Fruit fly (Drosophila melanogaster) whole organism, prepupa: ENCODE data around the gene CG13737.

Experiments
- CG10631 ChIP-seq: fragments of 200-800 bp; sonication (Bioruptor generic); optimal IDR thresholded peaks from 2 replicates; lab custom pipeline; 2016; ENCODE audit warnings: missing biosample characterization, missing genetic modification characterization
- CG11294 ChIP-seq: fragments of 200-800 bp; sonication (Bioruptor generic); IDR thresholded peaks from 2 replicates; pipeline ENCODE4 v1.3.6; 2022; ENCODE audit warnings: missing biosample characterization, missing genetic modification characterization
- CG11762 ChIP-seq: fragments of 200-800 bp; sonication (Bioruptor generic); optimal IDR thresholded peaks from 3 replicates; lab custom pipeline; 2016; ENCODE audit warnings: missing biosample characterization, missing genetic modification characterization; ENCODE audit not compliant: insufficient read depth
- CG11902 ChIP-seq: fragments of 200-800 bp; sonication (Bioruptor generic); optimal IDR thresholded peaks from 3 replicates; lab custom pipeline; 2016; ENCODE audit warnings: missing biosample characterization, missing genetic modification characterization
- CG15336 ChIP-seq: fragments of 200-800 bp; sonication (Bioruptor generic); IDR thresholded peaks from 2 replicates; pipeline ENCODE4 v1.3.6; 2022; ENCODE audit warnings: missing biosample characterization, missing genetic modification characterization
- CG1621 ChIP-seq: fragments of 200-800 bp; sonication (Bioruptor generic); optimal IDR thresholded peaks from 3 replicates; lab custom pipeline; 2018; ENCODE audit warnings: missing biosample characterization, mild to moderate bottlenecking, missing genetic modification characterization
- CG16779 ChIP-seq: fragments of 200-800 bp; sonication (Bioruptor generic); optimal IDR thresholded peaks from 3 replicates; lab custom pipeline; 2017; ENCODE audit warnings: missing biosample characterization, mild to moderate bottlenecking, missing genetic modification characterization
- CG3032 ChIP-seq: fragments of 200-800 bp; optimal IDR thresholded peaks from 2 replicates; lab custom pipeline; 2019; ENCODE audit warnings: missing biosample characterization, mild to moderate bottlenecking, missing genetic modification characterization, moderate library complexity
- CG31627 ChIP-seq: fragments of 200-800 bp; sonication (Bioruptor generic); optimal IDR thresholded peaks from 3 replicates; lab custom pipeline; 2016; ENCODE audit warnings: missing biosample characterization, missing genetic modification characterization
- CG32006 ChIP-seq: fragments of 200-800 bp; sonication (Bioruptor generic); optimal IDR thresholded peaks from 3 replicates; lab custom pipeline; 2017; ENCODE audit warnings: missing biosample characterization, mild to moderate bottlenecking, missing genetic modification characterization
- CG34406 ChIP-seq: fragments of 200-800 bp; sonication (Bioruptor generic); optimal IDR thresholded peaks from 3 replicates; lab custom pipeline; 2016; ENCODE audit warnings: missing biosample characterization, missing genetic modification characterization
- CG3919 ChIP-seq: fragments of 200-800 bp; sonication (Bioruptor generic); optimal IDR thresholded peaks from 3 replicates; lab custom pipeline; 2016; ENCODE audit warnings: missing biosample characterization, missing genetic modification characterization
- CG4318 ChIP-seq: fragments of 200-800 bp; sonication (Bioruptor generic); optimal IDR thresholded peaks from 3 replicates; lab custom pipeline; 2017; ENCODE audit warnings: missing biosample characterization, mild to moderate bottlenecking, missing genetic modification characterization
- CG6163 ChIP-seq: fragments of 200-800 bp; sonication (Bioruptor generic); IDR thresholded peaks from 3 replicates; pipeline ENCODE4 v1.3.6; 2022; ENCODE audit warnings: missing biosample characterization, missing genetic modification characterization
- CG6808 ChIP-seq: fragments of 200-800 bp; sonication (Bioruptor generic); optimal IDR thresholded peaks from 3 replicates; lab custom pipeline; 2017; ENCODE audit warnings: missing biosample characterization, missing genetic modification characterization, mild to moderate bottlenecking, moderate library complexity, missing genetic modification reagents
- CG7368 ChIP-seq: fragments of 200-800 bp; sonication (Bioruptor generic); optimal IDR thresholded peaks from 3 replicates; lab custom pipeline; 2016; ENCODE audit warnings: missing biosample characterization, missing genetic modification characterization
- CG8119 ChIP-seq: fragments of 200-800 bp; sonication (Bioruptor generic); IDR thresholded peaks from 3 replicates; pipeline ENCODE4 v1.3.6; 2022; ENCODE audit warnings: missing biosample characterization, missing genetic modification characterization
- CG8632 ChIP-seq: fragments of 200-800 bp; sonication (Bioruptor generic); optimal IDR thresholded peaks from 3 replicates; lab custom pipeline; 2016; ENCODE audit warnings: missing biosample characterization, missing genetic modification characterization
- Eip93F ChIP-seq: fragments of 200-800 bp; sonication (Bioruptor generic); optimal IDR thresholded peaks from 2 replicates; lab custom pipeline; 2016; ENCODE audit warnings: missing biosample characterization, mild to moderate bottlenecking, missing genetic modification characterization
- Ets96B ChIP-seq: fragments of 200-800 bp; optimal IDR thresholded peaks from 2 replicates; lab custom pipeline; 2019; ENCODE audit warnings: missing biosample characterization, mild to moderate bottlenecking, missing genetic modification characterization, moderate library complexity
- Gug ChIP-seq: fragments of 200-800 bp; sonication (Bioruptor generic); IDR thresholded peaks from 2 replicates; pipeline ENCODE4 v1.3.6; 2022; ENCODE audit warnings: missing biosample characterization, missing genetic modification characterization
- Hr38 ChIP-seq: sonication (Bioruptor generic); optimal IDR thresholded peaks from 2 replicates; lab custom pipeline; 2016; ENCODE audit warnings: missing biosample characterization, missing genetic modification characterization
- Hr39 ChIP-seq: fragments of 200-800 bp; sonication (Bioruptor generic); optimal IDR thresholded peaks from 2 replicates; lab custom pipeline; 2016; ENCODE audit warnings: missing biosample characterization, missing genetic modification characterization
- Hr4 ChIP-seq: fragments of 200-800 bp; sonication (Bioruptor generic); optimal IDR thresholded peaks from 3 replicates; lab custom pipeline; 2016; ENCODE audit warnings: missing biosample characterization, missing genetic modification characterization
- Lpt ChIP-seq: fragments of 200-800 bp; sonication (Bioruptor generic); optimal IDR thresholded peaks from 3 replicates; lab custom pipeline; 2016; ENCODE audit warnings: missing biosample characterization, missing genetic modification characterization
- Sox102F ChIP-seq: fragments of 200-800 bp; sonication (Bioruptor generic); optimal IDR thresholded peaks from 2 replicates; lab custom pipeline; 2016; ENCODE audit warnings: missing biosample characterization, mild to moderate bottlenecking, missing genetic modification characterization
- Sox15 ChIP-seq: fragments of 200-800 bp; sonication (Bioruptor generic); optimal IDR thresholded peaks from 3 replicates; lab custom pipeline; 2016; ENCODE audit warnings: missing biosample characterization, missing genetic modification characterization
- cyc ChIP-seq: fragments of 200-800 bp; sonication (Bioruptor generic); optimal IDR thresholded peaks from 3 replicates; lab custom pipeline; 2016; ENCODE audit warnings: missing biosample characterization, missing genetic modification characterization
- dsx ChIP-seq: fragments of 200-800 bp; optimal IDR thresholded peaks from 3 replicates; lab custom pipeline; 2019; ENCODE audit warnings: missing biosample characterization, mild to moderate bottlenecking, missing genetic modification characterization, moderate library complexity; ENCODE audit not compliant: poor library complexity, severe bottlenecking
- eg ChIP-seq: fragments of 200-800 bp; sonication (Bioruptor generic); IDR thresholded peaks from 3 replicates; pipeline ENCODE4 v1.3.6; 2022; ENCODE audit warnings: missing biosample characterization, missing genetic modification characterization
- esn ChIP-seq: fragments of 200-800 bp; sonication (Bioruptor generic); optimal IDR thresholded peaks from 2 replicates; lab custom pipeline; 2016; ENCODE audit warnings: missing biosample characterization, mild to moderate bottlenecking, missing genetic modification characterization, moderate library complexity
- fd59A ChIP-seq: fragments of 200-800 bp; sonication (Bioruptor generic); optimal IDR thresholded peaks from 2 replicates; lab custom pipeline; 2017; ENCODE audit warnings: missing biosample characterization, mild to moderate bottlenecking, missing genetic modification characterization, missing genetic modification reagents
- fkh ChIP-seq: fragments of 200-800 bp; sonication (Bioruptor generic); optimal IDR thresholded peaks from 3 replicates; lab custom pipeline; 2017; ENCODE audit warnings: missing biosample characterization, mild to moderate bottlenecking, missing genetic modification characterization, moderate library complexity
- lz ChIP-seq: fragments of 200-800 bp; sonication (Bioruptor generic); optimal IDR thresholded peaks from 3 replicates; lab custom pipeline; 2016; ENCODE audit warnings: missing biosample characterization, missing genetic modification characterization
- net ChIP-seq: fragments of 200-800 bp; sonication (Bioruptor generic); optimal IDR thresholded peaks from 3 replicates; lab custom pipeline; 2016; ENCODE audit warnings: missing biosample characterization, missing genetic modification characterization
- pdm3 ChIP-seq: fragments of 200-800 bp; sonication (Bioruptor generic); optimal IDR thresholded peaks from 3 replicates; lab custom pipeline; 2016; ENCODE audit warnings: missing biosample characterization, missing genetic modification characterization
- salr ChIP-seq, 2 experiments: fragments of 200-800 bp; sonication (Bioruptor generic); optimal IDR thresholded peaks; 3 replicates each; lab custom pipeline; 2016 to 2018; ENCODE audit warnings: missing biosample characterization in 2 of 2, missing genetic modification characterization in 2 of 2, mild to moderate bottlenecking in 1 of 2
- ss ChIP-seq, 2 experiments: fragments of 200-800 bp; sonication (Bioruptor generic); optimal IDR thresholded peaks; 2 replicates in 1 of 2; 3 replicates in 1 of 2; lab custom pipeline; 2017 to 2018; ENCODE audit warnings: mild to moderate bottlenecking in 2 of 2, missing biosample characterization in 2 of 2, missing genetic modification characterization in 2 of 2, moderate library complexity in 1 of 2
- svp ChIP-seq: fragments of 200-800 bp; sonication (Bioruptor generic); peaks from one replicate; lab custom pipeline; 2016; ENCODE audit warnings: missing biosample characterization, missing genetic modification characterization
- topi ChIP-seq: fragments of 200-800 bp; sonication (Bioruptor generic); optimal IDR thresholded peaks from 3 replicates; lab custom pipeline; 2016; ENCODE audit warnings: missing biosample characterization, missing genetic modification characterization
- vri ChIP-seq: fragments of 200-800 bp; sonication (Bioruptor generic); optimal IDR thresholded peaks from 3 replicates; lab custom pipeline; 2016; ENCODE audit warnings: missing biosample characterization, mild to moderate bottlenecking, missing genetic modification characterization

CG13737 gene

dm6 chr3L:13911649-13912260 is 33.0 kb downstream of the CG13737 start (continued):
- no peak for TF ChIP-seq fkh (GFP tag; lab: Kevin White, UChicago)
- TF ChIP-seq CG8632, result no peak
- peak; percentile 26 for TF ChIP-seq CG10631 (GFP tag; lab: Kevin White, UChicago)
- peak in 1 of 2 experiments; percentile 35 for TF ChIP-seq salr (GFP tag; optimal IDR thresholded peaks at IDR 0.05; lab: Kevin White, UChicago)
- TF ChIP-seq fd59A, result no peak
- peak; percentile 42 for TF ChIP-seq CG4318 (GFP tag; lab: Kevin White, UChicago)
- TF ChIP-seq eg (GFP tag; lab: Robert Waterston, UW), result peak; percentile 48; the same call in 2 of the 3 replicates
- no peak for TF ChIP-seq ss (GFP tag; optimal IDR thresholded peaks at IDR 0.05; lab: Kevin White, UChicago)
- TF ChIP-seq Eip93F (GFP tag; lab: Kevin White, UChicago), result no peak
- no peak for TF ChIP-seq CG11902 (GFP tag; lab: Kevin White, UChicago)
- no peak for TF ChIP-seq vri (GFP tag; lab: Kevin White, UChicago)
- peak; percentile 71 for TF ChIP-seq CG8119 (GFP tag; lab: Robert Waterston, UW)
- no peak for TF ChIP-seq CG11762 (GFP tag; lab: Kevin White, UChicago)
- TF ChIP-seq CG34406, result peak; percentile 5
- no peak for TF ChIP-seq topi (GFP tag; lab: Kevin White, UChicago)
- TF ChIP-seq Sox15 (GFP tag; lab: Kevin White, UChicago), result no peak

DNA sequence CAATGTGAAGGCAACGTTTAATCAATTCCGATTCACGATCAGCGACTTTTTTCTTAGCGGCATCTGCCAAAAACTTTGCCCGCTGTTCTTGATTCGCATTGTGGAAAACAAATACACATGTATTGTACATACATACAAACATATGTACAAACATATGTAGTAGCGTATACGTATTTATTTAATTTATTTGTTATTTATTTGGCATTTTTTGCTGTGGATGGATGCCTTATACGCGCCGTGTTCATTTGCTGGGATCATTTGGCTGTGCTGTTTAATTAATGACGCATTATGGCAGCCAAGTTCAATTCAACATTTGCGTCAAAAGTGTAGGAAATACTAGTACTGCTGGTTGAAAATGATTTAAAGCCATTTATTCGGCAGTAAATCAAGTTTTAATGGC is 34.0 kb downstream of the CG13737 start:
- TF ChIP-seq fkh (GFP tag; lab: Kevin White, UChicago) (peak; percentile 77), CG7368 (GFP tag; lab: Kevin White, UChicago) (no peak)

DNA sequence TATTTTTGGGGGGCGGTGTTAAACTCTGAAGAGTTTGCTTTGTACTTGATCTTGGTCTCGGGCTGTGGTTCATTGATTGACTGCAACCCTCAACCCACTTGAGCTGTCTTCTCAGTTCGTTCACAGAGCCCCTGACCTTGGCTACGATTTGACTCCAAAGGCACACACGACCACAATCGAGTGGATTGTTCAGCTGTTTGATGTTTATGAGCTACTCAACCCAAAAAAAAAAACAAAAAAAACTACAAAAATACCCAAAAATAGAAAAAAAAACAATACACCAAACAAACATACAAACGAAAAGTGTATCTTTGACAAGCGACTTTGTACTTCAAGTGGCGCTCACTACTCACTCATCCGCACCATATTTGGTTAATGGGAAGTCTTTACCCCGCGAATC is 35.8 kb downstream of the CG13737 start:
- TF ChIP-seq fkh (GFP tag; lab: Kevin White, UChicago) (peak; percentile 52), dsx (no peak)

DNA sequence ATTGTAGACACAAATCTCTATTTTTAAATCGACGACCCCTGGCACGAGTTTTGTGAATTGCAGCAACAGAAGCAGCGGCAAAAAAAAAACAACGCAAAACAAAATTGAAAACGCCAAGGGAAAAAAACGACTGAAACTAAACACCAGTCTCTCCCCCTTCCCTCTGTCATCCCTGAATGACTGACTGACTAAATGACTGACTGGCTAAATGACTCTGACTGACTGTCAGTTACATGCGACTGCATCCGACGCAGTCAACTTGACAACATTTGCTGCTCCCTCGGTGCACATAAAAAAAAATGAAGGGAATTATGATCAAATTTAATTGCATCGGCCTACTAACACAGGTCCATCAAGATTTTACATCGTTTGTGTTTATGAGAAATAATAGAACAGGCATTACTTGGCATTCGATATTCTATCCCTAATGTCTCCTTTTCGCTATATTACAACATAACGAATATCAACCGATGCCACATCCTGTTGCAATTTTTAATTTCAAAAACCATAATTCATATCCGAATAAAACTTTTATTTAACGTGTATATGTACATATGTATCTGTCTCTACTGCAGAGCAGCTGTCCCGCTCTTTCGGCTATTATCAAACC is 38.9 kb downstream of the CG13737 start:
- TF ChIP-seq Hr38 (GFP tag; lab: Kevin White, UChicago), result no peak
- TF ChIP-seq cyc (GFP tag; lab: Kevin White, UChicago), result no peak
- TF ChIP-seq esn, result peak; percentile 52
- peak; percentile 23 for TF ChIP-seq CG3032 (tag; lab: Kevin White, UChicago)
- peak; percentile 71 for TF ChIP-seq Gug (GFP tag; lab: Robert Waterston, UW)
- TF ChIP-seq eg (GFP tag; lab: Robert Waterston, UW), result peak; percentile 44; the same call in 2 of the 3 replicates
- peak; percentile 22 for TF ChIP-seq CG8632
- peak; percentile 18 for TF ChIP-seq Sox102F (GFP tag; lab: Kevin White, UChicago)
- peak; percentile 63 for TF ChIP-seq CG4318 (GFP tag; lab: Kevin White, UChicago)
- TF ChIP-seq svp, result peak; percentile 43
- peak; percentile 17 for TF ChIP-seq CG11902 (GFP tag; lab: Kevin White, UChicago)
- TF ChIP-seq Hr4 (GFP tag; lab: Kevin White, UChicago), result peak; percentile 84
- no peak for TF ChIP-seq dsx
- TF ChIP-seq CG15336 (GFP tag; lab: Robert Waterston, UW), result peak; percentile 71
- peak; percentile 18 for TF ChIP-seq CG31627 (GFP tag; lab: Kevin White, UChicago)
- TF ChIP-seq CG6163 (GFP tag; lab: Robert Waterston, UW), result 0 out of 3 replicates have a peak, but pooled peaks have one; percentile 38
- TF ChIP-seq Lpt (GFP tag; lab: Kevin White, UChicago), result no peak
- TF ChIP-seq fd59A, result peak; percentile 68
- peak; percentile 51 for TF ChIP-seq CG3919 (GFP tag; lab: Kevin White, UChicago)
- TF ChIP-seq CG7368 (GFP tag; lab: Kevin White, UChicago), result peak; percentile 30
- TF ChIP-seq CG34406, result peak; percentile 34
- TF ChIP-seq ss (GFP tag; optimal IDR thresholded peaks at IDR 0.05; lab: Kevin White, UChicago), result peak; percentile 59 to 64
- TF ChIP-seq Hr39 (GFP tag; lab: Kevin White, UChicago), result peak; percentile 24
- peak; percentile 57 for TF ChIP-seq CG11294 (GFP tag; lab: Robert Waterston, UW)
- TF ChIP-seq CG1621 (tag; lab: Kevin White, UChicago), result peak; percentile 57
- peak; percentile 65 for TF ChIP-seq CG10631 (GFP tag; lab: Kevin White, UChicago)
- TF ChIP-seq CG8119 (GFP tag; lab: Robert Waterston, UW), result peak; percentile 74
- TF ChIP-seq CG32006 (GFP tag; lab: Kevin White, UChicago), result peak; percentile 85
- peak; percentile 70 for TF ChIP-seq pdm3
- TF ChIP-seq Eip93F (GFP tag; lab: Kevin White, UChicago), result no peak
- peak; percentile 60 for TF ChIP-seq CG6808 (GFP tag; lab: Kevin White, UChicago)
- peak; percentile 71 for TF ChIP-seq net (GFP tag; lab: Kevin White, UChicago)
- peak; percentile 38 for TF ChIP-seq CG16779 (tag; lab: Kevin White, UChicago)
- TF ChIP-seq lz (GFP tag; lab: Kevin White, UChicago), result peak; percentile 44
- no peak for TF ChIP-seq Ets96B (tag; lab: Kevin White, UChicago)
